Worm (Caenorhabditis elegans): ENCODE measurements around the gene kin-2.

Gene kin-2

DNA sequence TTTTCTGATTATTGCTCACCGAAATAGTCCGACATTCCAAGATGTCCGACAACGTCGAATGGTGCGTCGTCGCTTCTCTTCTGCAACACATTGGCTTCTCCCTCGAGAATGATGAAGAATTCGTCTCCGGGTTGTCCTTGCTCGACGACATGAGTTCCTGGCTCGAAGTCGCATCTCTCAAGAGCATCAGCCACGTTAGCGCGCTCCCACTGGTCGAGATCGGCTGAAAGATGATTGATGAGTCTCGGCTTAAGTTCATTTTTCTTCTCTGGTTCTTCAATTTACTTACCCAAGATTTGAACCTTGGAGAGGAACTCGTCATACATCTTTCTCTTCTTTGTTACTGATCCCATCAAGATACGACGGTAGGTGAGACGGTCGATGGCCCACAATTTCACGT lies 5.4 kb downstream of the kin-2 start:
- TF ChIP-seq nfya-1 (tag; optimal IDR thresholded peaks at IDR 0.05; ENCODE audit: insufficient read depth) (peak; percentile 2), snpc-4 (tag; optimal IDR thresholded peaks at IDR 0.05) (no peak), elt-1 (tag; optimal IDR thresholded peaks at IDR 0.05) (no peak), lin-39 (tag; optimal IDR thresholded peaks at IDR 0.05) (peak; percentile 48), mml-1 (tag; optimal IDR thresholded peaks at IDR 0.05) (no peak), nhr-77 (tag; optimal IDR thresholded peaks at IDR 0.05) (no peak), nhr-76 (tag; optimal IDR thresholded peaks at IDR 0.05) (no peak), unc-39 (tag; optimal IDR thresholded peaks at IDR 0.05) (no peak)

DNA sequence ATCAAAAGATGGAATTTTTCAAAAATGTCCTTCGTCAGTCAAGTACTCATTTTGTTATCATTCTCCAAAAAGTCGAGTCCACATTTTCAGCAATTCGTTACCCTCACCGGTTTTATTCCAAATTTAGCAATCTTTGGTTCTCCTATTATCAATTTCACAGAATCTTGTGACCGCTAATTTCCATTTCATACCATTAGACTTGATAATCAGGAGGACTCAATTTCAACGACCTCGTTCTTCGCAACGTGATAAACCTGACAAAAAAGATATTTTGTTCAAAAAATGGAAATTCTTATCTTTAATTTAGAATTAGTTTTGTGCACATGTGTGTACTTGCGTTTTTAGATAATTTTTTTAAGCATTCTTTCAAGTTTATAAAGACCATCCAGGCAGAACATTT lies 15.1 kb downstream of the kin-2 start:
- TF ChIP-seq pha-4 (tag; optimal IDR thresholded peaks at IDR 0.05) (peak; percentile 22), jun-1 (tag; optimal IDR thresholded peaks at IDR 0.05) (peak; percentile 43), egl-27 (tag; optimal IDR thresholded peaks at IDR 0.05) (no peak), elt-2 (tag; optimal IDR thresholded peaks at IDR 0.05) (peak; percentile 91), aly-2 (tag; optimal IDR thresholded peaks at IDR 0.05) (no peak), ztf-4 (tag; optimal IDR thresholded peaks at IDR 0.05) (no peak)

DNA sequence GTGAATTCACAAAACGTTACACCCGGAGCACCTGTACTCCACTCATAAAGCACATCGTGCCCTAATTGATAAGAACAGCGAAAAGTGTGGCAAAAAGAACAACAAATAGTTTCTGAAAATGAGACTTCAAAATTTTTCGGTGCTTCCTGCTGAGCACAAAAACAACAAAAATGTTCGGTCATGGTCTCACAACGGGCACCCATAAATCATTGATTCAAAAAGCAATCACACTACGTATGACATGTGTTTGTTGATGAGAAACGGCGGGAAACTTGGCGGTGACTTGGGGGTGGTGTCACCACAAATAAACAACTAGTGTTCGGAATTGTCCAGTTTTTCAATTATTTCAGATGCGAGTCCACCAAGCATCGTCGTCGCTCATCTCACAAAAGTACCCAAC lies 16.8 kb downstream of the kin-2 start:
- TF ChIP-seq nhr-77 (tag; optimal IDR thresholded peaks at IDR 0.05) (no peak), nhr-67 (tag; optimal IDR thresholded peaks at IDR 0.05) (no peak), nhr-12 (tag; optimal IDR thresholded peaks at IDR 0.05) (no peak), lsy-12 (tag; optimal IDR thresholded peaks at IDR 0.05) (no peak), egl-27 (tag; optimal IDR thresholded peaks at IDR 0.05) (no peak), ama-1 (optimal IDR thresholded peaks at IDR 0.05) (no peak), zag-1 (tag; optimal IDR thresholded peaks at IDR 0.05) (no peak), unc-39 (tag; optimal IDR thresholded peaks at IDR 0.05) (no peak), ZK546.5 (tag; optimal IDR thresholded peaks at IDR 0.05) (no peak), lin-39 (tag; optimal IDR thresholded peaks at IDR 0.05) (no peak), sea-2 (GFP tag; optimal IDR thresholded peaks at IDR 0.05) (no peak), fos-1 (tag; optimal IDR thresholded peaks at IDR 0.05) (no peak), ztf-11 (tag; optimal IDR thresholded peaks at IDR 0.05) (no peak), pqm-1 (tag; optimal IDR thresholded peaks at IDR 0.05) (no peak), lin-15B (tag; optimal IDR thresholded peaks at IDR 0.05) (no peak), ceh-82 (tag; optimal IDR thresholded peaks at IDR 0.05) (no peak), tbx-2 (tag; optimal IDR thresholded peaks at IDR 0.05) (no peak), hmg-11 (tag; optimal IDR thresholded peaks at IDR 0.05) (no peak), daf-12 (tag; optimal IDR thresholded peaks at IDR 0.05) (no peak), nhr-23 (tag; optimal IDR thresholded peaks at IDR 0.05) (no peak)

DNA sequence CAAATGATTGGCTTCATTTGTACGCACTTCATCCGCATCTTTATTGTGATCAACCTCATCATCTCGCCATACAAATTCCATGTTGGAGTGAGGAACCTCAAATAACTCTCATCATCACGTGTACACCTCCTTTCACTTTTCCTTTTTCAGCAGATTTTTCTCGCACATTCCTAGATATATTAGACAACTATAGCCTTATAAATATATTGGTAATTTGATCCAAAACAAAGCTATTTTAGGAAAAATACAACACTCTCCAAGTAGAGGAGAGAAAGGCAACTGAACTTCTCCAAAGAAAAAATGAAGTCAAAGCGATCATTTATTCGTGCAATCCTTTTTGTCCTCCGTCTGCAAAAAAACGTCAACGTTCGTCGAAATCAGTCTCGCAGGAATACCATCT lies 18.8 kb downstream of the kin-2 start, which contains the start of gene R07E4.1:
R07E4.1 (plus strand) TSS at position 301 of the 400 bp plus-strand sequence.
- TF ChIP-seq mml-1 (tag; optimal IDR thresholded peaks at IDR 0.05) (no peak), fkh-2 (tag; optimal IDR thresholded peaks at IDR 0.05) (no peak), elt-2 (tag; optimal IDR thresholded peaks at IDR 0.05) (no peak), ceh-9 (tag; optimal IDR thresholded peaks at IDR 0.05) (no peak), ama-1 (optimal IDR thresholded peaks at IDR 0.05) (no peak), daf-12 (tag; optimal IDR thresholded peaks at IDR 0.05) (no peak), ceh-28 (tag; optimal IDR thresholded peaks at IDR 0.05) (no peak), nfya-1 (tag; optimal IDR thresholded peaks at IDR 0.05; ENCODE audit: insufficient read depth) (no peak), lin-15B (tag; optimal IDR thresholded peaks at IDR 0.05) (no peak), hmg-11 (tag; optimal IDR thresholded peaks at IDR 0.05) (no peak), eor-1 (tag; optimal IDR thresholded peaks at IDR 0.05) (no peak), nhr-28 (tag; optimal IDR thresholded peaks at IDR 0.05) (no peak), sea-2 (GFP tag; optimal IDR thresholded peaks at IDR 0.05) (no peak), lsy-12 (tag; optimal IDR thresholded peaks at IDR 0.05) (no peak)

DNA sequence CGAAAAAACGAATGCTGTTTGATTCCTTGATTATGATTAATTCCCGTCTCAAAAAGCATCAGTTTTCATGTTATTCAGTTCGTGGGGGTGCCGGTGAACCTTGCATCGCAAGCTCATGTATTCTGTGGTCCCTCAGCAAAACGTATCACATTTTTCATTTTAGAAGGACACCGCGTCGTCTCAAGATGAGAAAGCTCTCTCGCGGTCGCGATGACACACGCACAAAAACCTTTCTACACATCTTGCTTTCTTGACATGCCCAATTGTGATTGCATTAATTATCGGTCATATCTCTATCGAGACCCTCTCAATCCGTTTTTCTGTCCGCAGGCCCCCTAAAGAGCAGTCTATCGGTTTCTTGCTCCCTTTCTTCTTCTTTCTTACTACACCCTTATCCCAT lies 21.5 kb downstream of the kin-2 start:
- TF ChIP-seq ama-1 (optimal IDR thresholded peaks at IDR 0.05) (no peak), skn-1 (tag; optimal IDR thresholded peaks at IDR 0.05) (no peak), unc-62 (GFP tag; optimal IDR thresholded peaks at IDR 0.05) (no peak)
